Fruit fly (Drosophila melanogaster) whole organism, wandering third instar larva: ENCODE data around the gene RpL27A.
A peak's percentile ranks its signal among the peaks of the same experiment; 100 is the strongest.

Experiments
- Abd-B ChIP-seq: fragments of >200 bp; optimal IDR thresholded peaks from 2 replicates; lab custom pipeline; 2017; ENCODE audit warnings: missing biosample characterization, missing genetic modification characterization
- CG32264 ChIP-seq: fragments of 200-800 bp; sonication (Bioruptor generic); optimal IDR thresholded peaks from 2 replicates; lab custom pipeline; 2016; ENCODE audit warnings: missing biosample characterization, missing genetic modification characterization
- CrebA ChIP-seq: fragments of 200-800 bp; sonication (Bioruptor generic); optimal IDR thresholded peaks from 2 replicates; lab custom pipeline; 2016; ENCODE audit warnings: missing biosample characterization, mild to moderate bottlenecking, missing genetic modification characterization, borderline replicate concordance
- Dfd ChIP-seq: fragments of >200 bp; optimal IDR thresholded peaks from 2 replicates; lab custom pipeline; 2017; ENCODE audit warnings: missing biosample characterization, missing genetic modification characterization
- Dif ChIP-seq: fragments of 200-275, 200-300 bp; sonication (Bioruptor generic); optimal IDR thresholded peaks from 2 replicates; lab custom pipeline; 2018; ENCODE audit warnings: missing biosample characterization, missing genetic modification characterization; ENCODE audit not compliant: partially characterized antibody
- GATAd ChIP-seq: sonication (Bioruptor generic); optimal IDR thresholded peaks from 2 replicates; lab custom pipeline; 2016; ENCODE audit warnings: missing biosample characterization, missing genetic modification characterization
- HLH106 ChIP-seq: fragments of 200-800 bp; optimal IDR thresholded peaks from 3 replicates; lab custom pipeline; 2019; ENCODE audit warnings: missing biosample characterization, mild to moderate bottlenecking, missing genetic modification characterization, moderate library complexity
- Hnf4 ChIP-seq: fragments of 200-800 bp; sonication (Bioruptor generic); optimal IDR thresholded peaks from 2 replicates; lab custom pipeline; 2016; ENCODE audit warnings: missing biosample characterization, mild to moderate bottlenecking, missing genetic modification characterization
- Hr83 ChIP-seq: fragments of 200-300 bp; sonication (Bioruptor generic); optimal IDR thresholded peaks from 2 replicates; lab custom pipeline; 2016; ENCODE audit warnings: missing biosample characterization, mild to moderate bottlenecking, missing genetic modification characterization, moderate library complexity; ENCODE audit not compliant: poor library complexity, severe bottlenecking
- Jra ChIP-seq: sonication (Bioruptor generic); optimal IDR thresholded peaks from 2 replicates; lab custom pipeline; 2016; ENCODE audit warnings: missing biosample characterization, missing genetic modification characterization
- Mio ChIP-seq: sonication (Bioruptor generic); optimal IDR thresholded peaks from 2 replicates; lab custom pipeline; 2016; ENCODE audit warnings: missing biosample characterization, missing genetic modification characterization
- Myc ChIP-seq: fragments of >200 bp; optimal IDR thresholded peaks from 2 replicates; lab custom pipeline; 2017
- N ChIP-seq: fragments of >200 bp; optimal IDR thresholded peaks from 2 replicates; lab custom pipeline; 2018; ENCODE audit warnings: missing biosample characterization, missing external identifiers, missing genetic modification characterization
- OdsH ChIP-seq: fragments of 200-800 bp; sonication (Bioruptor generic); optimal IDR thresholded peaks from 2 replicates; lab custom pipeline; 2016; ENCODE audit warnings: missing biosample characterization, mild to moderate bottlenecking, missing genetic modification characterization
- Sp1 ChIP-seq: fragments of 200-800 bp; sonication (Bioruptor generic); optimal IDR thresholded peaks from 3 replicates; lab custom pipeline; 2019; ENCODE audit warnings: missing biosample characterization, mild to moderate bottlenecking, missing genetic modification characterization, moderate library complexity
- Vsx2 ChIP-seq: fragments of 200-300, 225-300 bp; sonication (Bioruptor generic); optimal IDR thresholded peaks from 2 replicates; lab custom pipeline; 2018; ENCODE audit warnings: missing biosample characterization, missing genetic modification characterization; ENCODE audit not compliant: partially characterized antibody
- br ChIP-seq: fragments of 200-800 bp; sonication (Bioruptor generic); optimal IDR thresholded peaks from 2 replicates; lab custom pipeline; 2016; ENCODE audit warnings: missing biosample characterization, missing genetic modification characterization
- brk ChIP-seq: fragments of 200-800 bp; sonication (Bioruptor generic); optimal IDR thresholded peaks from 2 replicates; lab custom pipeline; 2016; ENCODE audit warnings: missing biosample characterization, mild to moderate bottlenecking, missing genetic modification characterization
- dl ChIP-seq, 2 experiments: fragments of 175-275, 200-275 bp in 1 of 2; fragments of 200-275 bp in 1 of 2; sonication (Bioruptor generic); optimal IDR thresholded peaks; lab custom pipeline; 2018; ENCODE audit warnings: mild to moderate bottlenecking in 2 of 2, missing biosample characterization in 2 of 2, missing genetic modification characterization in 2 of 2, moderate library complexity in 2 of 2; ENCODE audit not compliant: partially characterized antibody in 2 of 2, insufficient read depth in 1 of 2
- dsf ChIP-seq: sonication (Bioruptor generic); optimal IDR thresholded peaks from 2 replicates; lab custom pipeline; 2016; ENCODE audit warnings: missing biosample characterization, missing genetic modification characterization, borderline replicate concordance
- ey ChIP-seq: fragments of 200-800 bp; sonication (Bioruptor generic); optimal IDR thresholded peaks from 2 replicates; lab custom pipeline; 2016; ENCODE audit warnings: missing biosample characterization, missing genetic modification characterization
- foxo ChIP-seq, 2 experiments: fragments of 200-800 bp; sonication (Bioruptor generic); optimal IDR thresholded peaks; 2 replicates in 1 of 2; 3 replicates in 1 of 2; lab custom pipeline; 2016 to 2017; ENCODE audit warnings: missing biosample characterization in 2 of 2, missing genetic modification characterization in 2 of 2
- jim ChIP-seq: fragments of 175-275, 200-325 bp; sonication (Bioruptor generic); optimal IDR thresholded peaks from 2 replicates; lab custom pipeline; 2016; ENCODE audit warnings: missing biosample characterization, mild to moderate bottlenecking, missing genetic modification characterization
- lola ChIP-seq: fragments of >200 bp; optimal IDR thresholded peaks from 2 replicates; lab custom pipeline; 2017; ENCODE audit warnings: missing biosample characterization, missing genetic modification characterization
- pan ChIP-seq: fragments of >200 bp; optimal IDR thresholded peaks from 2 replicates; lab custom pipeline; 2017
- psq ChIP-seq: fragments of 200-800 bp; sonication (Bioruptor generic); optimal IDR thresholded peaks from 3 replicates; lab custom pipeline; 2017; ENCODE audit warnings: missing biosample characterization, mild to moderate bottlenecking, missing genetic modification characterization, moderate library complexity
- sage ChIP-seq: fragments of 200-800 bp; sonication (Bioruptor generic); optimal IDR thresholded peaks from 2 replicates; lab custom pipeline; 2016; ENCODE audit warnings: missing biosample characterization, mild to moderate bottlenecking, missing genetic modification characterization
- sv ChIP-seq: fragments of 200-800 bp; sonication (Bioruptor generic); optimal IDR thresholded peaks from 3 replicates; lab custom pipeline; 2016; ENCODE audit warnings: missing biosample characterization, missing genetic modification characterization
- tai ChIP-seq: sonication (Bioruptor generic); optimal IDR thresholded peaks from 2 replicates; lab custom pipeline; 2016; ENCODE audit warnings: missing biosample characterization, missing genetic modification characterization
- usp ChIP-seq: fragments of >200 bp; optimal IDR thresholded peaks from 2 replicates; lab custom pipeline; 2017; ENCODE audit warnings: missing biosample characterization, missing genetic modification characterization

The RpL27A gene

DNA sequence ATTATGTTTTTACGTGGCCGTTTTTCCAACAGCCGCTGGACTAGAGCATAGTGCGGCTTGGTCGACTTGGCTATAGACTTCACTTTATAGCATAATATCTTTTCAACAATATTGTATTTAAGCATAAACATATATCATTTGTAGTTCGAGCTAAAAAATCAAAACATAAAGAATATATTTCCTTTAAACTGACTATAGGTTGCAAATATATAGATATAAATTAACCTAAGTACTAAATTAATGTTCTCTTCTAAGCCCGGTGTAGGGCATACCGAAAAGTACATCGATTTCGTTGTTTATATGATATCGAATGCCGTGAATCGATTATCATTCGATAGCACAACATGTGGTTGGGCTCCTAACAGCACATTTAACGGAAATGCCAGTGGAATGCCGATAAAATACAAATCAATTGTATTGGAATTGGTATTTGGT is 9.6 kb downstream of the RpL27A start, which contains the start of gene MFS18 (continued):
- TF ChIP-seq ey (GFP tag; lab: Kevin White, UChicago) (peak; percentile 87), usp (GFP tag; lab: Kevin White, UChicago) (no peak), CG32264 (GFP tag; lab: Kevin White, UChicago) (peak; percentile 79), N (GFP tag; lab: Kevin White, UChicago) (no peak)

- TF ChIP-seq N (GFP tag; lab: Kevin White, UChicago): no peak
- peak; percentile 34 for TF ChIP-seq Myc (lab: Kevin White, UChicago)
- no peak for TF ChIP-seq pan
- TF ChIP-seq, all 38 proteins: peak for 1
Observed at dm6 chr2L:4444457-4444856, 13.7 kb downstream of the RpL27A start, which contains the start of the genes morgue and Elp3. morgue (minus strand) TSS chr2L:4444680. Elp3 (plus strand) TSS chr2L:4444732.

DNA sequence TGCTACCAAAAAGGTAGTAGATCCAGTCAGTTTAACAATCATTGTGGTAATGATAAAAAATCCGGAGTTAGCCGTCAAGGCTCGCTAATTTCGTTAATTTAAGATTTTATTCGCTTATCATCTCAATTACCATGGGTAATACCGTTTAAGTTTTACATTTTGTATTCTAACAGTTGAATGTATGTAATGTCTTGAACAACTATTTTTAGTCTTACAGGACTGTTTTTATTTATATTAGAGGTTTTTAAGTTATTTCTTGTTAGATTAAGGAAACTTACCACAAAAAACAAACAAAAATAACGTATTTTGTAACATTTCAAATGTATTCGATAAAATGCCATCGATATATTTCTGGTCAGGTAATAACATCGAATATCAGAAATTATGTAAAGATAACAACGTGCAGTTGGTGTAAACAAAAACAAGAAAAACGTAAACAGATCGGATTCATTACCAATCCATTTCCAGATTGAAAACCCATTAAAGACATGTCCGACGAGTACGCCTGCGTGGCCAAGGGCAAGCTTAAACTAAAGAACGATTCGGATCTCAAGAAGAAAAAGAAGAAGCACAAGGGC is 16.1 kb downstream of the RpL27A start, which contains the start of the genes Sfp24F and CG15432:
TSS of gene Sfp24F (minus strand) at position 51 of the 578 bp plus-strand sequence.
TSS of gene CG15432 (plus strand) at position 311 of the 578 bp plus-strand sequence.
- no peak for TF ChIP-seq Vsx2 (GFP tag; lab: Kevin White, UChicago)
- TF ChIP-seq Sp1 (GFP tag; lab: Kevin White, UChicago): no peak
- TF ChIP-seq Abd-B (GFP tag; lab: Kevin White, UChicago): no peak
- no peak for TF ChIP-seq tai (GFP tag; lab: Kevin White, UChicago)
- no peak for TF ChIP-seq HLH106 (tag; lab: Kevin White, UChicago)
- no peak for TF ChIP-seq dsf (GFP tag; lab: Kevin White, UChicago)
- TF ChIP-seq OdsH: no peak
- no peak for TF ChIP-seq brk (GFP tag; lab: Kevin White, UChicago)
- no peak for TF ChIP-seq N (GFP tag; lab: Kevin White, UChicago)
- no peak for TF ChIP-seq Myc (lab: Kevin White, UChicago)
- no peak for TF ChIP-seq CG32264 (GFP tag; lab: Kevin White, UChicago)
- TF ChIP-seq usp (GFP tag; lab: Kevin White, UChicago): no peak
- no peak for TF ChIP-seq jim
- TF ChIP-seq dl (GFP tag; optimal IDR thresholded peaks at IDR 0.05; lab: Kevin White, UChicago; ENCODE audit: insufficient read depth in 1 of 2, partially characterized antibody in 2 of 2): no peak
- no peak for TF ChIP-seq Dfd (GFP tag; lab: Kevin White, UChicago)
- TF ChIP-seq Mio (GFP tag; lab: Kevin White, UChicago): no peak
- TF ChIP-seq Jra (GFP tag; lab: Kevin White, UChicago): no peak
- TF ChIP-seq br (GFP tag; lab: Kevin White, UChicago): no peak
- TF ChIP-seq Hr83: no peak
- TF ChIP-seq foxo (GFP tag; optimal IDR thresholded peaks at IDR 0.05; lab: Kevin White, UChicago): no peak

DNA sequence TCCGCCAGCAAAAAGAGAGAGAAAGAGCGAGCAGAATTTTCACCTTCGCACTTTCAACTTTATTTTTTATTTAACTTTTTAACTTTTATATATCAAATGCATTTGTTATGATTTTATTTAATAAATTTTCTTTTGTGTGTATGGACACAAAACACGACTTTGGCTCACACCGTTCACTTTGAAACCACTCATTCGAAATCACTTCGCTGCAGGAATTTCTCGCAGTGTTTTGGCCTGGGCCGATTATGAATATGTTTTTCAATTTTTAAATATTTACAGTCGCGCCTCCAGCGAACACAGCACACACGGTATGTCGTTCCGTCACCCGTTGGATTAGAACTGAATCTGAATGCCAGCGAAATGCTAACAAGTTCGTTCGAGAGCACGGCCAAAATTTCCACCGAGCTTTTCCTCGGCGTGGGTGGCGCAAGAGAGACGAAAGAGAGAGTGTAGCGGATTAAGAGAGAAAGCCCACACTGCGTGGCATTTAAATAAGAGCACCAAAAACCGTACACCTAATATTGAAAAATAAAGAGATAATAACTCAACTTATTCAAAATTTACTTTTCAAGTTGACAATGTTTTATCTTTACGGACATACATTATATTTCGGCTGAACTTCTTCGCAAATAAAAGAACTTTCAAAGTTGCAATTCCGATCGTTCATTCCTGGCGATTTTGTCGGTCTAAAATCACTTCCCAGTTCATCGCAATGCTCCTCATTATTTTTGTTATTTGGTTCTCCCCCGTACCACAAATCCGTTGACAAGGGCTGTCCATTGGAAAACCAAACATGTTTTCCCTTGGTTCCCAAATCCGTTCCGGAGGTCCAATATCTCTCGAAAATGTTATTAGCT is 17.1 kb downstream of the RpL27A start, which contains the start of gene CG15431:
TSS of gene CG15431 (minus strand) at position 402 of the 857 bp plus-strand sequence.
- no peak for TF ChIP-seq Vsx2 (GFP tag; lab: Kevin White, UChicago)
- TF ChIP-seq sage: no peak
- TF ChIP-seq pan: no peak
- no peak for TF ChIP-seq Myc (lab: Kevin White, UChicago)
- TF ChIP-seq psq: no peak
- no peak for TF ChIP-seq GATAd (GFP tag; lab: Kevin White, UChicago)
- TF ChIP-seq CrebA (GFP tag; lab: Kevin White, UChicago): no peak
- no peak for TF ChIP-seq Dfd (GFP tag; lab: Kevin White, UChicago)
- TF ChIP-seq Jra (GFP tag; lab: Kevin White, UChicago): no peak
- TF ChIP-seq Sp1 (GFP tag; lab: Kevin White, UChicago): no peak
- TF ChIP-seq tai (GFP tag; lab: Kevin White, UChicago): no peak
- TF ChIP-seq dl (GFP tag; optimal IDR thresholded peaks at IDR 0.05; lab: Kevin White, UChicago; ENCODE audit: insufficient read depth in 1 of 2, partially characterized antibody in 2 of 2): no peak
- TF ChIP-seq sv (GFP tag; lab: Kevin White, UChicago): no peak
- no peak for TF ChIP-seq OdsH
- TF ChIP-seq jim: no peak

- TF ChIP-seq CrebA (GFP tag; lab: Kevin White, UChicago): no peak
- TF ChIP-seq lola (GFP tag; lab: Kevin White, UChicago): no peak
- no peak for TF ChIP-seq Sp1 (GFP tag; lab: Kevin White, UChicago)
- no peak for TF ChIP-seq jim
- no peak for TF ChIP-seq tai (GFP tag; lab: Kevin White, UChicago)
- no peak for TF ChIP-seq dl (GFP tag; optimal IDR thresholded peaks at IDR 0.05; lab: Kevin White, UChicago; ENCODE audit: insufficient read depth in 1 of 2, partially characterized antibody in 2 of 2)
- no peak for TF ChIP-seq Dif
- no peak for TF ChIP-seq Abd-B (GFP tag; lab: Kevin White, UChicago)
- no peak for TF ChIP-seq N (GFP tag; lab: Kevin White, UChicago)
- no peak for TF ChIP-seq HLH106 (tag; lab: Kevin White, UChicago)
- no peak for TF ChIP-seq brk (GFP tag; lab: Kevin White, UChicago)
- no peak for TF ChIP-seq Hnf4 (GFP tag; lab: Kevin White, UChicago)
- no peak for TF ChIP-seq sv (GFP tag; lab: Kevin White, UChicago)
- no peak for TF ChIP-seq GATAd (GFP tag; lab: Kevin White, UChicago)
Observed at dm6 chr2L:4437487-4437886, 20.7 kb downstream of the RpL27A start, which contains the start of gene CG43056. CG43056 (plus strand) TSS chr2L:4437787.
